Worm (Caenorhabditis elegans): ENCODE data around the gene Y22D7AR.2.

- TF ChIP-seq mep-1 (tag; optimal IDR thresholded peaks at IDR 0.05): no peak
- no peak for TF ChIP-seq egl-27 (tag; optimal IDR thresholded peaks at IDR 0.05)
- TF ChIP-seq Y116A8C.19 (tag; optimal IDR thresholded peaks at IDR 0.05; ENCODE audit: borderline replicate concordance): no peak
- no peak for TF ChIP-seq unc-86 (tag; optimal IDR thresholded peaks at IDR 0.05)
- no peak for TF ChIP-seq nhr-11 (tag; optimal IDR thresholded peaks at IDR 0.05)
- no peak for TF ChIP-seq lin-39 (tag; optimal IDR thresholded peaks at IDR 0.05)
- no peak for TF ChIP-seq nhr-71 (tag; optimal IDR thresholded peaks at IDR 0.05)
- TF ChIP-seq pag-3 (tag; optimal IDR thresholded peaks at IDR 0.05; ENCODE audit: borderline replicate concordance, insufficient read depth): no peak
- no peak for TF ChIP-seq ceh-63 (GFP tag; optimal IDR thresholded peaks at IDR 0.05)
- TF ChIP-seq ceh-88 (GFP tag; IDR thresholded peaks at IDR 0.05): no peak
- TF ChIP-seq lin-13 (GFP tag; optimal IDR thresholded peaks at IDR 0.05): no peak
- TF ChIP-seq hlh-17 (GFP tag; optimal IDR thresholded peaks at IDR 0.05; ENCODE audit: borderline replicate concordance): no peak
- TF ChIP-seq nhr-237 (tag; optimal IDR thresholded peaks at IDR 0.05): no peak
These were observed 52.9 kb downstream of the Y22D7AR.2 start, which contains the start of gene Y46E12A.2 for ce11 chrIII:1758632-1759031.

All from whole organism, L1 larva.